Fruit fly (Drosophila melanogaster) whole organism, embryonic: ENCODE data around the gene CG13654.

ENCODE experiments used
- CG10959 ChIP-seq: fragments of 200-800 bp; sonication (Bioruptor generic); IDR thresholded peaks from 2 replicates; pipeline ENCODE4 v1.3.6; 2022; ENCODE audit warnings: missing biosample characterization, missing genetic modification characterization
- CG10979 ChIP-seq: fragments of 200-800 bp; sonication (Bioruptor generic); optimal IDR thresholded peaks from 2 replicates; lab custom pipeline; 2018; ENCODE audit warnings: missing biosample characterization, mild to moderate bottlenecking, missing genetic modification characterization, moderate library complexity
- CG11560 ChIP-seq: fragments of 200-800 bp; sonication (Bioruptor generic); IDR thresholded peaks from 3 replicates; pipeline ENCODE4 v1.3.6; 2022; ENCODE audit warnings: missing biosample characterization, missing genetic modification characterization
- CG11695 ChIP-seq: fragments of 200-800 bp; sonication (Bioruptor generic); IDR thresholded peaks from 3 replicates; pipeline ENCODE4 v1.3.6; 2022; ENCODE audit warnings: missing biosample characterization, missing genetic modification characterization
- CG11723 ChIP-seq: fragments of 200-800 bp; sonication (Bioruptor generic); optimal IDR thresholded peaks from 2 replicates; lab custom pipeline; 2017; ENCODE audit warnings: missing biosample characterization, mild to moderate bottlenecking, missing genetic modification characterization
- CG12942 ChIP-seq: fragments of 200-800 bp; sonication (Bioruptor generic); optimal IDR thresholded peaks from 3 replicates; lab custom pipeline; 2016; ENCODE audit warnings: missing biosample characterization, missing genetic modification characterization
- CG14441 ChIP-seq: fragments of 200-800 bp; sonication (Bioruptor generic); IDR thresholded peaks from 2 replicates; pipeline ENCODE4 v1.3.6; 2022; ENCODE audit warnings: missing biosample characterization, missing genetic modification characterization
- CG16863 ChIP-seq: fragments of 200-800 bp; sonication (Bioruptor generic); optimal IDR thresholded peaks from 3 replicates; lab custom pipeline; 2016; ENCODE audit warnings: missing biosample characterization, missing genetic modification characterization
- CG2116 ChIP-seq: fragments of 200-800 bp; sonication (Bioruptor generic); optimal IDR thresholded peaks from 3 replicates; lab custom pipeline; 2018; ENCODE audit warnings: missing biosample characterization, mild to moderate bottlenecking, missing genetic modification characterization
- CG2875 ChIP-seq: fragments of 200-800 bp; sonication (Bioruptor generic); optimal IDR thresholded peaks from 2 replicates; lab custom pipeline; 2017; ENCODE audit warnings: missing biosample characterization, mild to moderate bottlenecking, missing genetic modification characterization, missing genetic modification reagents
- CG30020 ChIP-seq: fragments of 200-800 bp; optimal IDR thresholded peaks from 2 replicates; lab custom pipeline; 2019; ENCODE audit warnings: missing biosample characterization, mild to moderate bottlenecking, missing genetic modification characterization, moderate library complexity
- CG6791 ChIP-seq: fragments of 200-800 bp; sonication (Bioruptor generic); IDR thresholded peaks from 3 replicates; pipeline ENCODE4 v1.3.6; 2022; ENCODE audit warnings: missing biosample characterization, missing genetic modification characterization; ENCODE audit not compliant: partially characterized antibody
- CG7786 ChIP-seq: fragments of 200-800 bp; sonication (Bioruptor generic); optimal IDR thresholded peaks from 2 replicates; lab custom pipeline; 2016; ENCODE audit warnings: missing biosample characterization, missing genetic modification characterization
- CG7963 ChIP-seq: fragments of 200-800 bp; sonication (Bioruptor generic); IDR thresholded peaks from 3 replicates; pipeline ENCODE4 v1.3.6; 2022; ENCODE audit warnings: missing biosample characterization, missing genetic modification characterization; ENCODE audit not compliant: partially characterized antibody
- CG8290 ChIP-seq, 3 experiments: fragments of 200-800 bp; sonication (Bioruptor generic); optimal IDR thresholded peaks; 2 replicates each; lab custom pipeline; 2016 to 2019; ENCODE audit warnings: missing biosample characterization in 3 of 3, missing genetic modification characterization in 3 of 3, mild to moderate bottlenecking in 2 of 3, moderate library complexity in 1 of 3
- CG9437 ChIP-seq: fragments of 200-800 bp; sonication (Bioruptor generic); optimal IDR thresholded peaks from 2 replicates; lab custom pipeline; 2018; ENCODE audit warnings: missing biosample characterization, mild to moderate bottlenecking, missing genetic modification characterization
- Dfd ChIP-seq, 2 experiments: fragments of >200 bp; optimal IDR thresholded peaks; 2 replicates each; lab custom pipeline; 2017; ENCODE audit warnings: missing biosample characterization in 2 of 2, missing genetic modification characterization in 2 of 2
- Ets65A ChIP-seq: fragments of 200-800 bp; sonication (Bioruptor generic); peaks from one replicate; lab custom pipeline; 2016; ENCODE audit warnings: missing biosample characterization, missing genetic modification characterization
- Ets97D ChIP-seq: fragments of 200-800 bp; sonication (Bioruptor generic); optimal IDR thresholded peaks from 3 replicates; lab custom pipeline; 2016; ENCODE audit warnings: missing biosample characterization, missing genetic modification characterization
- HLHmδ ChIP-seq: fragments of 200-800 bp; sonication (Bioruptor generic); optimal IDR thresholded peaks from 2 replicates; lab custom pipeline; 2018; ENCODE audit warnings: missing biosample characterization, mild to moderate bottlenecking, missing genetic modification characterization, moderate library complexity
- Nf-YA ChIP-seq: fragments of 200-800 bp; sonication (Bioruptor generic); IDR thresholded peaks from 2 replicates; pipeline ENCODE4 v1.3.6; 2022; ENCODE audit warnings: missing biosample characterization, missing genetic modification characterization
- bigmax ChIP-seq: fragments of 200-800 bp; sonication (Bioruptor generic); optimal IDR thresholded peaks from 2 replicates; lab custom pipeline; 2018; ENCODE audit warnings: missing biosample characterization, mild to moderate bottlenecking, missing genetic modification characterization
- bsh ChIP-seq, 2 experiments: fragments of 200-800 bp; sonication (Bioruptor generic); optimal IDR thresholded peaks; 2 replicates each; lab custom pipeline; 2017 to 2018; ENCODE audit warnings: mild to moderate bottlenecking in 2 of 2, missing biosample characterization in 2 of 2, missing genetic modification characterization in 2 of 2, moderate library complexity in 1 of 2
- cato ChIP-seq: fragments of 200-800 bp; sonication (Bioruptor generic); optimal IDR thresholded peaks from 2 replicates; lab custom pipeline; 2016; ENCODE audit warnings: missing biosample characterization, missing genetic modification characterization, borderline replicate concordance
- ci ChIP-seq: fragments of 200-800 bp; sonication (Bioruptor generic); IDR thresholded peaks from 3 replicates; pipeline ENCODE4 v1.3.6; 2022; ENCODE audit warnings: missing biosample characterization, missing genetic modification characterization
- corto ChIP-seq: fragments of 200-800 bp; sonication (Bioruptor generic); optimal IDR thresholded peaks from 2 replicates; lab custom pipeline; 2016; ENCODE audit warnings: missing biosample characterization, mild to moderate bottlenecking, missing genetic modification characterization, moderate library complexity
- croc ChIP-seq: fragments of 200-800 bp; sonication (Bioruptor generic); conservative IDR thresholded peaks from 3 replicates; pipeline ENCODE4 v1.3.6; 2022; ENCODE audit warnings: missing biosample characterization, missing genetic modification characterization
- dati ChIP-seq: fragments of 200-800 bp; sonication (Bioruptor generic); IDR thresholded peaks from 2 replicates; pipeline ENCODE4 v1.3.6; 2022; ENCODE audit warnings: missing biosample characterization, missing genetic modification characterization
- dimm ChIP-seq: fragments of 200-800 bp; sonication (Bioruptor generic); IDR thresholded peaks from 2 replicates; pipeline ENCODE4 v1.3.6; 2022; ENCODE audit warnings: missing biosample characterization, missing genetic modification characterization
- dmrt99B ChIP-seq: fragments of 200-800 bp; sonication (Bioruptor generic); optimal IDR thresholded peaks from 2 replicates; lab custom pipeline; 2018; ENCODE audit warnings: missing biosample characterization, mild to moderate bottlenecking, missing genetic modification characterization, moderate library complexity
- emc ChIP-seq: fragments of 200-800 bp; sonication (Bioruptor generic); optimal IDR thresholded peaks from 2 replicates; lab custom pipeline; 2016; ENCODE audit warnings: missing biosample characterization, missing genetic modification characterization
- esg ChIP-seq: fragments of 200-800 bp; sonication (Bioruptor generic); conservative IDR thresholded peaks from 2 replicates; pipeline ENCODE4 v1.3.6; 2022; ENCODE audit warnings: missing biosample characterization, missing genetic modification characterization
- ken ChIP-seq: fragments of 200-800 bp; sonication (Bioruptor generic); IDR thresholded peaks from 3 replicates; pipeline ENCODE4 v1.3.6; 2022; ENCODE audit warnings: missing biosample characterization, missing genetic modification characterization
- luna ChIP-seq: fragments of 200-800 bp; sonication (Bioruptor generic); optimal IDR thresholded peaks from 2 replicates; lab custom pipeline; 2016; ENCODE audit warnings: missing biosample characterization, missing genetic modification characterization
- mam ChIP-seq: fragments of 200-800 bp; sonication (Bioruptor generic); optimal IDR thresholded peaks from 3 replicates; lab custom pipeline; 2016; ENCODE audit warnings: missing biosample characterization, missing genetic modification characterization
- nerfin-2 ChIP-seq: fragments of 200-800 bp; sonication (Bioruptor generic); IDR thresholded peaks from 2 replicates; pipeline ENCODE4 v1.3.6; 2022; ENCODE audit warnings: missing biosample characterization, missing genetic modification characterization; ENCODE audit not compliant: partially characterized antibody
- nom ChIP-seq: fragments of 200-800 bp; sonication (Bioruptor generic); optimal IDR thresholded peaks from 2 replicates; lab custom pipeline; 2017; ENCODE audit warnings: missing biosample characterization, missing genetic modification characterization, mild to moderate bottlenecking, moderate library complexity, missing genetic modification reagents
- org-1 ChIP-seq: fragments of 200-800 bp; sonication (Bioruptor generic); optimal IDR thresholded peaks from 2 replicates; lab custom pipeline; 2017; ENCODE audit warnings: missing biosample characterization, missing genetic modification characterization
- pan ChIP-seq, 4 experiments: fragments of >200 bp in 3 of 4; fragments of 200-800 bp in 1 of 4; sonication (Bioruptor generic) in 1 of 4; optimal IDR thresholded peaks in 3 of 4; IDR thresholded peaks in 1 of 4; 2 replicates each; pipeline versions ENCODE4 v1.3.6 to Lab custom; 2017 to 2022; ENCODE audit warnings: missing biosample characterization in 2 of 4, missing genetic modification characterization in 2 of 4, mixed read lengths in 1 of 4
- pb ChIP-seq: fragments of 200-800 bp; sonication (Bioruptor generic); optimal IDR thresholded peaks from 3 replicates; lab custom pipeline; 2016; ENCODE audit warnings: missing biosample characterization, missing genetic modification characterization
- pnt ChIP-seq: fragments of 200-800 bp; sonication (Bioruptor generic); optimal IDR thresholded peaks from 3 replicates; lab custom pipeline; 2016; ENCODE audit warnings: missing biosample characterization, missing genetic modification characterization
- pum ChIP-seq: fragments of 200-800 bp; sonication (Bioruptor generic); optimal IDR thresholded peaks from 2 replicates; lab custom pipeline; 2016; ENCODE audit warnings: missing biosample characterization, missing genetic modification characterization
- rib ChIP-seq: fragments of 200-800 bp; sonication (Bioruptor generic); IDR thresholded peaks from 2 replicates; pipeline ENCODE4 v1.3.6; 2022; ENCODE audit warnings: missing biosample characterization, missing genetic modification characterization
- ro ChIP-seq: fragments of 200-800 bp; sonication (Bioruptor generic); IDR thresholded peaks from 2 replicates; pipeline ENCODE4 v1.3.6; 2022; ENCODE audit warnings: missing biosample characterization, missing genetic modification characterization
- scrt ChIP-seq: fragments of 200-800 bp; sonication (Bioruptor generic); optimal IDR thresholded peaks from 2 replicates; lab custom pipeline; 2018; ENCODE audit warnings: missing biosample characterization, mild to moderate bottlenecking, missing genetic modification characterization, moderate library complexity
- shn ChIP-seq: fragments of 200-800 bp; sonication (Bioruptor generic); optimal IDR thresholded peaks from 3 replicates; lab custom pipeline; 2016; ENCODE audit warnings: missing biosample characterization, missing genetic modification characterization
- slbo ChIP-seq: fragments of 200-800 bp; sonication (Bioruptor generic); IDR thresholded peaks from 2 replicates; pipeline ENCODE4 v1.3.6; 2022; ENCODE audit warnings: missing biosample characterization, missing genetic modification characterization
- vvl ChIP-seq: fragments of 200-800 bp; sonication (Bioruptor generic); IDR thresholded peaks from 2 replicates; pipeline ENCODE4 v1.3.6; 2022; ENCODE audit warnings: missing biosample characterization, missing genetic modification characterization
- zfh1 ChIP-seq: fragments of 200-800 bp; sonication (Bioruptor generic); IDR thresholded peaks from 3 replicates; pipeline ENCODE4 v1.3.6; 2022; ENCODE audit warnings: missing biosample characterization, missing genetic modification characterization

Gene CG13654

DNA sequence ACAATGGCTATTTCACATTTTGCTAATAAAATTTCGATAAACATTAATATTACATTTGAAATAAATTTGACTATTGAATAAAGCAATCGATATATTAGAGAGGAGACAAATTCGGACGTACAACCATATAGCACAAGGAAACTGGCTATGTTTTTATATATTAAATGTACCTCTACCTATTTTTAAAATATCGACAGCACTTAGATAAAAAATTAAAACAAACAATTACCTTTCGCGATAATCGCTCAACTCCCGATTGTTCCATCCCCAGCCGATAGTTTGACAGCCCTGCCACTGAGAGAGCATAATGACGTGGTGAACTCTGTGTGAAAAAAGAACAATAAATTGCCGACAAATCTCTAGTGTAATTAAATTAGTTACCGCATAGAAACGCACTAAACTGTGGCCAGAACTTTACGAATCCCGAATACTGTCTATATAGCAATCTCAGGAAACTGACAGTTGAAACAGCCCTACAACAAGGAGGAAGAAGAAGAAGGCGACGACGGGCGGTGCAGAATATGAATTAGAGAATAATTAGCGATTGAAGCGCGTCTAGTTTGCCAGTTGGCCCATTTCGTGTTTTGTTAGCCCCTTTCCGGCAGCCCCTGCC, 59.1 kb downstream of the CG13654 start, which contains the start of gene CG11857 (continued):
- TF ChIP-seq pan (optimal IDR thresholded peaks at IDR 0.05; lab: Kevin White, UChicago) = no peak
- peak in 1 of 2 experiments; percentile 99 for TF ChIP-seq pan (GFP tag; optimal IDR thresholded peaks at IDR 0.05 in 1 of 2, IDR thresholded peaks at IDR 0.05 in 1 of 2)
- peak; percentile 94 for TF ChIP-seq CG2116 (GFP tag; lab: Kevin White, UChicago)
- TF ChIP-seq rib = peak; percentile 99
- TF ChIP-seq dmrt99B (tag; lab: Kevin White, UChicago) = peak; percentile 96
- TF ChIP-seq pnt (GFP tag; lab: Kevin White, UChicago) = peak; percentile 97
- TF ChIP-seq ken (GFP tag; lab: Robert Waterston, UW) = peak; percentile 99
- TF ChIP-seq CG10959 = peak; percentile 99
- peak; percentile 12 for TF ChIP-seq HLHmδ (GFP tag; lab: Kevin White, UChicago)
- peak; percentile 95 for TF ChIP-seq corto (GFP tag; lab: Kevin White, UChicago)
- TF ChIP-seq CG9437 (GFP tag; lab: Kevin White, UChicago) = peak; percentile 88
- TF ChIP-seq CG16863 (GFP tag; lab: Kevin White, UChicago) = peak; percentile 96
- peak; percentile 97 for TF ChIP-seq shn (GFP tag; lab: Kevin White, UChicago)
- peak; percentile 87 for TF ChIP-seq scrt (GFP tag; lab: Kevin White, UChicago)
- peak; percentile 99 for TF ChIP-seq mam
- peak; percentile 95 for TF ChIP-seq dati
- TF ChIP-seq croc (GFP tag; lab: Robert Waterston, UW) = peak; percentile 98
- peak; percentile 99 for TF ChIP-seq zfh1 (GFP tag; lab: Robert Waterston, UW)
- peak; percentile 99 for TF ChIP-seq CG14441 (GFP tag; lab: Robert Waterston, UW)
- peak in 1 of 2 experiments; percentile 82 for TF ChIP-seq Dfd (GFP tag; optimal IDR thresholded peaks at IDR 0.05; lab: Kevin White, UChicago)
- TF ChIP-seq pum (GFP tag; lab: Kevin White, UChicago) = peak; percentile 99
- peak; percentile 98 for TF ChIP-seq CG12942 (GFP tag; lab: Kevin White, UChicago)
- TF ChIP-seq esg (GFP tag; lab: Robert Waterston, UW) = peak; percentile 99
- peak; percentile 93 for TF ChIP-seq org-1 (GFP tag; lab: Kevin White, UChicago)
- peak; percentile 80 for TF ChIP-seq nom (GFP tag; lab: Kevin White, UChicago)
- peak; percentile 97 for TF ChIP-seq dimm (GFP tag; lab: Robert Waterston, UW)
- TF ChIP-seq cato (GFP tag; lab: Kevin White, UChicago) = peak; percentile 97
- TF ChIP-seq bsh (GFP tag; optimal IDR thresholded peaks at IDR 0.05; lab: Kevin White, UChicago) = peak; percentile 69 to 98
- TF ChIP-seq Ets97D (GFP tag; lab: Kevin White, UChicago) = peak; percentile 95
- peak; percentile 95 for TF ChIP-seq CG10979 (tag; lab: Kevin White, UChicago)
- TF ChIP-seq CG7963 (GFP tag; lab: Robert Waterston, UW) = peak; percentile 99
- peak; percentile 98 for TF ChIP-seq CG6791 (GFP tag; lab: Robert Waterston, UW)
- TF ChIP-seq ci (GFP tag; lab: Robert Waterston, UW) = peak; percentile 99
- peak; percentile 99 for TF ChIP-seq vvl (GFP tag; lab: Robert Waterston, UW)
- peak; percentile 93 for TF ChIP-seq CG11560
- TF ChIP-seq slbo = peak; percentile 100
- TF ChIP-seq Ets65A = peak; percentile 100
- peak; percentile 96 for TF ChIP-seq CG11695 (GFP tag; lab: Robert Waterston, UW)
- peak; percentile 96 for TF ChIP-seq Nf-YA (GFP tag; lab: Robert Waterston, UW)
- TF ChIP-seq bigmax (GFP tag; lab: Kevin White, UChicago) = peak; percentile 60
- peak; percentile 92 for TF ChIP-seq pb
- peak; percentile 91 for TF ChIP-seq luna (GFP tag; lab: Kevin White, UChicago)
- TF ChIP-seq CG7786 (GFP tag; lab: Kevin White, UChicago) = peak; percentile 98
- TF ChIP-seq nerfin-2 (GFP tag; lab: Robert Waterston, UW) = peak; percentile 99
- peak; percentile 92 for TF ChIP-seq CG30020
- TF ChIP-seq CG11723 (GFP tag; lab: Kevin White, UChicago) = peak; percentile 94
- TF ChIP-seq emc (GFP tag; lab: Kevin White, UChicago) = peak; percentile 94
- peak; percentile 98 for TF ChIP-seq CG8290 (GFP tag; optimal IDR thresholded peaks at IDR 0.05; lab: Kevin White, UChicago)
- peak; percentile 90 to 97 for TF ChIP-seq CG8290 (tag; optimal IDR thresholded peaks at IDR 0.05; lab: Kevin White, UChicago)
- TF ChIP-seq CG2875 = peak; percentile 90
- TF ChIP-seq ro = peak; percentile 98
